Fruit fly (Drosophila melanogaster): ENCODE results near the gene CG32548.

CG32548 gene

DNA sequence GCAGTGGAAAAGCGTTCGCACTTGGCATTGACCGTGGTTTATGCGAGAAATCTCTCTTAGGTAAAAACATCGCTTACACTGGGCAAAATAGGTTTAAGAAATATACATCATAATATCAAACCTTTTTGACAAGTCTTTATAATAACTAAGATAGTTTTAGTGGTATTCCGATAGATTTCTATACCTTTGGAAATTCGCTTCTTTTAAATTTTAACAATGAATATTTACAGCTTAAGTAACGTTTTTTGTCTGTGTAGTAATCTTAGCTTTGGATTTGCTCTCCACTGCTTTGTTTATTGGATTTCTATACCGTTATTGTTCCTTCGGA, 33.0 kb downstream of the CG32548 start:
- no peak for TF ChIP-seq Hmx (GFP tag; optimal IDR thresholded peaks at IDR 0.05)
- no peak for TF ChIP-seq Hr78 (GFP tag; optimal IDR thresholded peaks at IDR 0.05)
- TF ChIP-seq yki (optimal IDR thresholded peaks at IDR 0.05), result no peak
- TF ChIP-seq CG7963 (GFP tag; IDR thresholded peaks at IDR 0.05; ENCODE audit: partially characterized antibody), result no peak
- TF ChIP-seq Atf6 (GFP tag; IDR thresholded peaks at IDR 0.05), result no peak
- no peak for TF ChIP-seq sens-2 (GFP tag; IDR thresholded peaks at IDR 0.05)
- peak; percentile 12 for TF ChIP-seq mam (GFP tag; optimal IDR thresholded peaks at IDR 0.05)
- TF ChIP-seq Ets65A (GFP tag), result peak; percentile 82
- TF ChIP-seq HLH4C (GFP tag; IDR thresholded peaks at IDR 0.05; ENCODE audit: partially characterized antibody), result no peak
- no peak for TF ChIP-seq CG13624 (GFP tag; optimal IDR thresholded peaks at IDR 0.05)
- peak; percentile 7 for TF ChIP-seq Blimp-1 (GFP tag; optimal IDR thresholded peaks at IDR 0.05)
- TF ChIP-seq corto (GFP tag; optimal IDR thresholded peaks at IDR 0.05), result no peak
- no peak for TF ChIP-seq Ssrp (tag; optimal IDR thresholded peaks at IDR 0.05)
- TF ChIP-seq CG31388 (GFP tag; optimal IDR thresholded peaks at IDR 0.05), result no peak
- TF ChIP-seq CG7357 (GFP tag; IDR thresholded peaks at IDR 0.05), result no peak
- TF ChIP-seq CG3163 (GFP tag; optimal IDR thresholded peaks at IDR 0.05), result no peak
- TF ChIP-seq pb (GFP tag; optimal IDR thresholded peaks at IDR 0.05), result no peak
- no peak for TF ChIP-seq kah (GFP tag; optimal IDR thresholded peaks at IDR 0.05)
- TF ChIP-seq Dek (tag; optimal IDR thresholded peaks at IDR 0.05), result no peak
- no peak for TF ChIP-seq CG6254 (GFP tag; optimal IDR thresholded peaks at IDR 0.05)
- no peak for TF ChIP-seq Eip74EF (GFP tag; optimal IDR thresholded peaks at IDR 0.05)
- TF ChIP-seq HHEX (GFP tag; optimal IDR thresholded peaks at IDR 0.05), result no peak
- no peak for TF ChIP-seq cato (GFP tag; optimal IDR thresholded peaks at IDR 0.05; ENCODE audit: borderline replicate concordance)
- no peak for TF ChIP-seq pum (GFP tag; optimal IDR thresholded peaks at IDR 0.05)
- no peak for TF ChIP-seq CG2202 (tag; optimal IDR thresholded peaks at IDR 0.05)
- no peak for TF ChIP-seq Hand (GFP tag; optimal IDR thresholded peaks at IDR 0.05)
- no peak for TF ChIP-seq Bgb (GFP tag; IDR thresholded peaks at IDR 0.05; ENCODE audit: partially characterized antibody)
- TF ChIP-seq CG13775 (GFP tag; optimal IDR thresholded peaks at IDR 0.05), result no peak
- TF ChIP-seq cad (GFP tag; optimal IDR thresholded peaks at IDR 0.05), result no peak
- TF ChIP-seq scrt (GFP tag; optimal IDR thresholded peaks at IDR 0.05), result no peak
- TF ChIP-seq CG2678 (tag; optimal IDR thresholded peaks at IDR 0.05), result peak; percentile 42
- no peak for TF ChIP-seq mld (GFP tag; IDR thresholded peaks at IDR 0.05; ENCODE audit: partially characterized antibody)
- TF ChIP-seq E2f2 (GFP tag; IDR thresholded peaks at IDR 0.05), result no peak
- TF ChIP-seq unpg (GFP tag; optimal IDR thresholded peaks at IDR 0.05), result peak; percentile 58
- TF ChIP-seq CG4854 (GFP tag; optimal IDR thresholded peaks at IDR 0.05), result no peak
- TF ChIP-seq sob (GFP tag; IDR thresholded peaks at IDR 0.05), result peak; percentile 25; the same call in 1 of the 2 replicates
- no peak for TF ChIP-seq Jarid2 (GFP tag; optimal IDR thresholded peaks at IDR 0.05)
- TF ChIP-seq CG11696 (GFP tag; IDR thresholded peaks at IDR 0.05), result no peak; the same call in 1 of the 2 replicates
- TF ChIP-seq zen2 (GFP tag; IDR thresholded peaks at IDR 0.05; ENCODE audit: partially characterized antibody), result no peak
- TF ChIP-seq stwl (tag; optimal IDR thresholded peaks at IDR 0.05), result no peak
- no peak for TF ChIP-seq CG18011 (GFP tag; optimal IDR thresholded peaks at IDR 0.05)
- TF ChIP-seq CG6791 (GFP tag; IDR thresholded peaks at IDR 0.05; ENCODE audit: partially characterized antibody), result no peak
- TF ChIP-seq CG11085 (GFP tag; IDR thresholded peaks at IDR 0.05), result no peak
- TF ChIP-seq CG12104 (GFP tag; optimal IDR thresholded peaks at IDR 0.05), result no peak
- TF ChIP-seq knrl (GFP tag; IDR thresholded peaks at IDR 0.05; ENCODE audit: partially characterized antibody), result no peak
- peak; percentile 13 for TF ChIP-seq lilli (GFP tag; optimal IDR thresholded peaks at IDR 0.05)
- TF ChIP-seq slp2 (GFP tag; optimal IDR thresholded peaks at IDR 0.05), result no peak
- TF ChIP-seq gsb (GFP tag; IDR thresholded peaks at IDR 0.05), result no peak
- no peak for TF ChIP-seq Lim3 (GFP tag; IDR thresholded peaks at IDR 0.05)
- TF ChIP-seq ase (GFP tag; IDR thresholded peaks at IDR 0.05), result no peak
- TF ChIP-seq esg (GFP tag; conservative IDR thresholded peaks at IDR 0.05), result peak; percentile 16; the same call in 1 of the 2 replicates

All from whole organism, embryonic.